Worm (Caenorhabditis elegans) whole organism, late embryonic: ENCODE data around the gene F44D12.8.

Experiments
- ama-1 ChIP-seq: fragments of 150-350 bp; optimal IDR thresholded peaks from 2 replicates; lab custom pipeline; 2014
- nfya-1 ChIP-seq: sonication (generic microtip); optimal IDR thresholded peaks from 2 replicates; lab custom pipeline; 2017; ENCODE audit warnings: missing genetic modification characterization, mild to moderate bottlenecking, missing compliant biosample characterization, antibody characterized with exemption, moderate library complexity

DNA sequence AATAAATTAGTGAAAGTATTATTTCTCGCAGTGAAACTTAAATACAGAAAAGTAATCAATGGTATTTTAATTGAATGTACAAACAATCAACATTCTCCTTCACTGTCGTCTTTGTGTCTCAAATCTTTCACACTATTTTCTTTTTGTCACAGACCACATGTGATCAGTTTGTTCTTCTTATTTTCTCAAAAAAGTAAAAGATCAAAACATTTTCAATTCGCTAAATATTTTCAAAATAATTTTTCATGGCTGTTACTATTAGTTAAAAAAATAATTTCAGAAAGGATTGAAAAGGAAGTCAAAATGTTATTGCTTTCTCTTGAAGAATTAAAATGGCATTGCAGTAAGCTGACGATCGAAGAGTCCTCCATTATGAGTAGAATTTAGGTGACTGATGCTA lies 17.7 kb downstream of the F44D12.8 start, which contains the start of gene dhs-31:
- TF ChIP-seq ama-1 (lab: Kevin White, UChicago) (no peak), nfya-1 (no peak)
